Fruit fly (Drosophila melanogaster) whole organism, pupa: ENCODE measurements around the gene CG7492.

Experiments used
- CG10348 ChIP-seq: fragments of 200-800 bp; sonication (Bioruptor generic); IDR thresholded peaks from 2 replicates; pipeline ENCODE4 v1.3.6; 2022; ENCODE audit warnings: missing biosample characterization, missing genetic modification characterization
- CG32121 ChIP-seq: fragments of 200-800 bp; sonication (Bioruptor generic); IDR thresholded peaks from 2 replicates; pipeline ENCODE4 v1.3.6; 2022; ENCODE audit warnings: missing biosample characterization, missing genetic modification characterization
- CG4496 ChIP-seq: fragments of 200-800 bp; sonication (Bioruptor generic); IDR thresholded peaks from 3 replicates; pipeline ENCODE4 v1.3.6; 2022; ENCODE audit warnings: missing biosample characterization, missing genetic modification characterization
- CG8301 ChIP-seq: fragments of 200-800 bp; sonication (Bioruptor generic); optimal IDR thresholded peaks from 2 replicates; lab custom pipeline; 2018; ENCODE audit warnings: missing biosample characterization, mild to moderate bottlenecking, missing genetic modification characterization

- TF ChIP-seq CG32121 (GFP tag; lab: Robert Waterston, UW) (no peak), CG4496 (GFP tag; lab: Robert Waterston, UW) (no peak), CG8301 (tag; lab: Kevin White, UChicago) (no peak), CG10348 (GFP tag; lab: Robert Waterston, UW) (no peak)
Measured at dm6 chr3L:7633619-7634018, 20.9 kb downstream of the CG7492 start.
